Fruit fly (Drosophila melanogaster) whole organism, pupa: ENCODE results near the gene CG4709.
A peak's percentile ranks its signal among the peaks of the same experiment; 100 is the strongest.

ENCODE experiments used
- CG10348 ChIP-seq: fragments of 200-800 bp; sonication (Bioruptor generic); IDR thresholded peaks from 2 replicates; pipeline ENCODE4 v1.3.6; 2022; ENCODE audit warnings: missing biosample characterization, missing genetic modification characterization
- CG12605 ChIP-seq: fragments of 200-800 bp; sonication (Bioruptor generic); IDR thresholded peaks from 2 replicates; pipeline ENCODE4 v1.3.6; 2022; ENCODE audit warnings: missing biosample characterization, missing genetic modification characterization
- CG13204 ChIP-seq: fragments of 200-800 bp; sonication (Bioruptor generic); optimal IDR thresholded peaks from 2 replicates; lab custom pipeline; 2018; ENCODE audit warnings: missing biosample characterization, mild to moderate bottlenecking, missing genetic modification characterization, moderate library complexity
- CG14655 ChIP-seq: fragments of 200-800 bp; sonication (Bioruptor generic); optimal IDR thresholded peaks from 3 replicates; lab custom pipeline; 2017; ENCODE audit warnings: mild to moderate bottlenecking, missing biosample characterization, missing genetic modification reagents, missing genetic modification characterization
- CG15710 ChIP-seq: fragments of 200-800 bp; sonication (Bioruptor generic); optimal IDR thresholded peaks from 2 replicates; lab custom pipeline; 2018; ENCODE audit warnings: missing biosample characterization, mild to moderate bottlenecking, missing genetic modification characterization, moderate library complexity
- CG17806 ChIP-seq: fragments of 200-800 bp; sonication (Bioruptor generic); optimal IDR thresholded peaks from 2 replicates; lab custom pipeline; 2018; ENCODE audit warnings: missing biosample characterization, mild to moderate bottlenecking, missing genetic modification characterization, moderate library complexity
- CG32121 ChIP-seq: fragments of 200-800 bp; sonication (Bioruptor generic); IDR thresholded peaks from 2 replicates; pipeline ENCODE4 v1.3.6; 2022; ENCODE audit warnings: missing biosample characterization, missing genetic modification characterization
- CG34367 ChIP-seq: fragments of 200-800 bp; sonication (Bioruptor generic); optimal IDR thresholded peaks from 2 replicates; lab custom pipeline; 2018; ENCODE audit warnings: missing biosample characterization, mild to moderate bottlenecking, missing genetic modification characterization
- CG4496 ChIP-seq: fragments of 200-800 bp; sonication (Bioruptor generic); IDR thresholded peaks from 3 replicates; pipeline ENCODE4 v1.3.6; 2022; ENCODE audit warnings: missing biosample characterization, missing genetic modification characterization
- CG8159 ChIP-seq: fragments of 200-800 bp; sonication (Bioruptor generic); optimal IDR thresholded peaks from 3 replicates; lab custom pipeline; 2018; ENCODE audit warnings: missing biosample characterization, mild to moderate bottlenecking, missing genetic modification characterization, moderate library complexity
- CG8301 ChIP-seq: fragments of 200-800 bp; sonication (Bioruptor generic); optimal IDR thresholded peaks from 2 replicates; lab custom pipeline; 2018; ENCODE audit warnings: missing biosample characterization, mild to moderate bottlenecking, missing genetic modification characterization
- CG9948 ChIP-seq: fragments of 200-800 bp; sonication (Bioruptor generic); optimal IDR thresholded peaks from 2 replicates; lab custom pipeline; 2018; ENCODE audit warnings: missing biosample characterization, mild to moderate bottlenecking, missing genetic modification characterization, moderate library complexity
- D1 ChIP-seq: fragments of 200-800 bp; sonication (Bioruptor generic); optimal IDR thresholded peaks from 2 replicates; lab custom pipeline; 2018; ENCODE audit warnings: missing biosample characterization, mild to moderate bottlenecking, missing genetic modification characterization, moderate library complexity
- EcR ChIP-seq: fragments of 200-800 bp; sonication (Bioruptor generic); optimal IDR thresholded peaks from 3 replicates; lab custom pipeline; 2019; ENCODE audit warnings: missing biosample characterization, missing genetic modification characterization, mild to moderate bottlenecking, moderate library complexity, missing genetic modification reagents
- Ets98B ChIP-seq: fragments of 200-800 bp; sonication (Bioruptor generic); IDR thresholded peaks from 2 replicates; pipeline ENCODE4 v1.3.6; 2022; ENCODE audit warnings: missing biosample characterization, missing genetic modification characterization
- Pif1A ChIP-seq: fragments of 200-800 bp; sonication (Bioruptor generic); optimal IDR thresholded peaks from 3 replicates; lab custom pipeline; 2016; ENCODE audit warnings: missing biosample characterization, missing genetic modification characterization
- Pif1B ChIP-seq: fragments of 200-800 bp; sonication (Bioruptor generic); optimal IDR thresholded peaks from 3 replicates; lab custom pipeline; 2016; ENCODE audit warnings: missing biosample characterization, missing genetic modification characterization
- Snoo ChIP-seq: fragments of 200-800 bp; sonication (Bioruptor generic); optimal IDR thresholded peaks from 3 replicates; lab custom pipeline; 2017; ENCODE audit warnings: missing biosample characterization, mild to moderate bottlenecking, missing genetic modification characterization, inconsistent platforms
- fd96Ca ChIP-seq: fragments of 200-800 bp; sonication (Bioruptor generic); IDR thresholded peaks from 3 replicates; pipeline ENCODE4 v1.3.6; 2022; ENCODE audit warnings: missing biosample characterization, missing genetic modification characterization
- gl ChIP-seq: fragments of 200-800 bp; sonication (Bioruptor generic); optimal IDR thresholded peaks from 2 replicates; lab custom pipeline; 2018; ENCODE audit warnings: missing biosample characterization, mild to moderate bottlenecking, missing genetic modification characterization
- rn ChIP-seq: fragments of 200-800 bp; sonication (Bioruptor generic); IDR thresholded peaks from 2 replicates; pipeline ENCODE4 v1.3.6; 2022; ENCODE audit warnings: missing biosample characterization, missing genetic modification characterization

Gene CG4709

DNA sequence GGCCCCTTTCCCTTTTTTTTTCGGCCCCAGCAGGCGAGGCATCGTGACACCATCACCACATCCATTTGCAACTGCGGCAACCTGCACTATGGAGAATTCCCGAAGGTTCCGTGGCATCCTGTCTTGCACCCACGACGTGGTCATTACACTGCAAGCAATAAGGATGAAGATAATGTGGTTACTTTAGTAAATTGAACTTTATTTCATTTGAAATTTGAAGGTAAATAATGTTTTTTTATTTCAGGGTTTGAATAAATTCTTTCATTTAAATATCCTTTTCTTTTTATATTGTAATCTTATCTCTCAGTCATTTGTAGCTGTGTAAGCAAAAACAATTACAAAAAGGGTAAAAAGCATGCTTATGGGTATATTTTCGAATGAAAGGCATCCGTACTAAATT lies 27.7 kb downstream of the CG4709 start:
- TF ChIP-seq CG17806 (tag; lab: Kevin White, UChicago) (peak; percentile 72), CG4496 (GFP tag; lab: Robert Waterston, UW) (no peak), CG9948 (peak; percentile 57), gl (tag; lab: Kevin White, UChicago) (peak; percentile 7), D1 (tag; lab: Kevin White, UChicago) (no peak), rn (GFP tag; lab: Robert Waterston, UW) (no peak), Pif1A (GFP tag; lab: Kevin White, UChicago) (peak; percentile 4), Ets98B (GFP tag; lab: Robert Waterston, UW) (no peak), CG32121 (GFP tag; lab: Robert Waterston, UW) (no peak), CG10348 (no peak), CG34367 (tag; lab: Kevin White, UChicago) (no peak), CG8159 (peak; percentile 72), CG14655 (GFP tag; lab: Kevin White, UChicago) (peak; percentile 38), Snoo (tag; lab: Kevin White, UChicago) (peak; percentile 44), CG13204 (no peak), CG8301 (tag; lab: Kevin White, UChicago) (peak; percentile 5), fd96Ca (GFP tag; lab: Robert Waterston, UW) (no peak), EcR (GFP tag; lab: Kevin White, UChicago) (no peak), CG12605 (no peak), CG15710 (peak; percentile 54), Pif1B (GFP tag; lab: Kevin White, UChicago) (peak; percentile 4)

- TF ChIP-seq Snoo (tag; lab: Kevin White, UChicago), result peak; percentile 75
- no peak for TF ChIP-seq D1 (tag; lab: Kevin White, UChicago)
- TF ChIP-seq CG9948, result peak; percentile 65
- no peak for TF ChIP-seq Ets98B (GFP tag; lab: Robert Waterston, UW)
- TF ChIP-seq CG34367 (tag; lab: Kevin White, UChicago), result peak; percentile 20
- TF ChIP-seq CG8301 (tag; lab: Kevin White, UChicago), result no peak
- no peak for TF ChIP-seq CG12605
- TF ChIP-seq fd96Ca (GFP tag; lab: Robert Waterston, UW), result no peak
- TF ChIP-seq CG10348, result no peak
- TF ChIP-seq CG15710, result peak; percentile 64
- TF ChIP-seq gl (tag; lab: Kevin White, UChicago), result no peak
- no peak for TF ChIP-seq CG4496 (GFP tag; lab: Robert Waterston, UW)
- TF ChIP-seq CG32121 (GFP tag; lab: Robert Waterston, UW), result no peak
- peak; percentile 70 for TF ChIP-seq CG17806 (tag; lab: Kevin White, UChicago)
- no peak for TF ChIP-seq EcR (GFP tag; lab: Kevin White, UChicago)
- peak; percentile 81 for TF ChIP-seq CG8159
- TF ChIP-seq Pif1A (GFP tag; lab: Kevin White, UChicago), result peak; percentile 73
- peak; percentile 55 for TF ChIP-seq Pif1B (GFP tag; lab: Kevin White, UChicago)
- no peak for TF ChIP-seq rn (GFP tag; lab: Robert Waterston, UW)
- peak; percentile 29 for TF ChIP-seq CG14655 (GFP tag; lab: Kevin White, UChicago)
- TF ChIP-seq CG13204, result no peak
Observed at dm6 chr2L:9982516-9982915, 28.4 kb downstream of the CG4709 start.

DNA sequence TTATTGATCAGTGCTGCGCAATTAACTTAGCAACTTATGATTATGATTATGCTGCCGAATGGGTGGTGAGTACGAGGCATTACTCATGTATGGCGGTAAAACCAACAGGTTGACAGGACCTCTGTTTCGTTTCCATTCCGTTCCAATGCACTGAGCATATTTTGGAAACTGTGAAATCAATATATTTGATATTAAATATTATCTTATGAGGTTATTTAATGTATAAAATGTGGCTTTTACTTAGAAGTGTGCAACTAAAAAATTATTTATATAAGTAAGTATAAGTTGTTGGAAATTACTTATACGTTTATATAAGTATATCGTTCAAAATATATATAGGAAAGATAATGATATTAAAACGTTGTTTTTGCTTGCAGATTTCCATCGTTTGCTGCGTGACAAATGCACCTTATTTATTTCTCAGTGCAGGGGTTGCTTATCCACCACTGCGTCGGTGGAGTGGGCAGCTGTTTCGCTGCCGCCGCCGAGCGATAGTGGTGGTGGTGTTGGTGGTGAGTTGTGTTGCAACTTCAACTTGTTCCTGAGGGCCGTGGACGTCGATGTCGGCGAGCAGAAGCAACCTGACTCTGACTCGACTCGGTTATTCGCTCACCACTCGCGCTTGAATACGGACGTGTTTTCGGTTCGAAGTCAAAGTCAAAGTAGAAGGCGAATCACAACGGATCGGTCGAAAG lies 30.1 kb downstream of the CG4709 start, which contains the start of gene bib:
TSS of gene bib (plus strand) at position 568 of the 695 bp plus-strand sequence.
- TF ChIP-seq CG8159, result peak; percentile 95
- peak; percentile 96 for TF ChIP-seq CG9948
- TF ChIP-seq Pif1A (GFP tag; lab: Kevin White, UChicago), result peak; percentile 80
- peak; percentile 92 for TF ChIP-seq CG14655 (GFP tag; lab: Kevin White, UChicago)
- peak; percentile 97 for TF ChIP-seq D1 (tag; lab: Kevin White, UChicago)
- TF ChIP-seq Snoo (tag; lab: Kevin White, UChicago), result peak; percentile 82
- TF ChIP-seq CG4496 (GFP tag; lab: Robert Waterston, UW), result peak; percentile 73; the same call in 1 of the 3 replicates
- TF ChIP-seq CG32121 (GFP tag; lab: Robert Waterston, UW), result peak; percentile 62
- peak; percentile 68 for TF ChIP-seq gl (tag; lab: Kevin White, UChicago)
- TF ChIP-seq Pif1B (GFP tag; lab: Kevin White, UChicago), result peak; percentile 90
- 0 out of 2 replicates have a peak, but pooled peaks have one; percentile 33 for TF ChIP-seq CG12605
- peak; percentile 82 for TF ChIP-seq CG13204
- TF ChIP-seq rn (GFP tag; lab: Robert Waterston, UW), result no peak
- peak; percentile 84 for TF ChIP-seq CG8301 (tag; lab: Kevin White, UChicago)
- peak; percentile 51 for TF ChIP-seq Ets98B (GFP tag; lab: Robert Waterston, UW)
- TF ChIP-seq CG34367 (tag; lab: Kevin White, UChicago), result peak; percentile 85
- peak; percentile 90 for TF ChIP-seq CG17806 (tag; lab: Kevin White, UChicago)
- no peak for TF ChIP-seq CG10348
- peak; percentile 89 for TF ChIP-seq CG15710
- peak; percentile 51; the same call in 1 of the 3 replicates for TF ChIP-seq fd96Ca (GFP tag; lab: Robert Waterston, UW)
- TF ChIP-seq EcR (GFP tag; lab: Kevin White, UChicago), result peak; percentile 56

dm6 chr2L:9986402-9987350 lies 32.6 kb downstream of the CG4709 start:
- TF ChIP-seq CG12605, result peak; percentile 90
- peak; percentile 92 for TF ChIP-seq CG8301 (tag; lab: Kevin White, UChicago)
- peak; percentile 95 for TF ChIP-seq Pif1B (GFP tag; lab: Kevin White, UChicago)
- TF ChIP-seq fd96Ca (GFP tag; lab: Robert Waterston, UW), result peak; percentile 97
- peak; percentile 45 for TF ChIP-seq D1 (tag; lab: Kevin White, UChicago)
- TF ChIP-seq rn (GFP tag; lab: Robert Waterston, UW), result peak; percentile 90
- TF ChIP-seq CG15710, result peak; percentile 94
- peak; percentile 94 for TF ChIP-seq CG17806 (tag; lab: Kevin White, UChicago)
- peak; percentile 92 for TF ChIP-seq gl (tag; lab: Kevin White, UChicago)
- TF ChIP-seq Snoo (tag; lab: Kevin White, UChicago), result peak; percentile 81
- peak; percentile 92 for TF ChIP-seq CG9948
- TF ChIP-seq CG10348, result 0 out of 2 replicates have a peak, but pooled peaks have one; percentile 28
- TF ChIP-seq CG4496 (GFP tag; lab: Robert Waterston, UW), result peak; percentile 95
- TF ChIP-seq EcR (GFP tag; lab: Kevin White, UChicago), result peak; percentile 76
- TF ChIP-seq Pif1A (GFP tag; lab: Kevin White, UChicago), result peak; percentile 93
- peak; percentile 94 for TF ChIP-seq CG14655 (GFP tag; lab: Kevin White, UChicago)
- peak; percentile 89 for TF ChIP-seq CG13204
- peak; percentile 92 for TF ChIP-seq CG34367 (tag; lab: Kevin White, UChicago)
- TF ChIP-seq CG8159, result peak; percentile 93
- peak; percentile 89 for TF ChIP-seq CG32121 (GFP tag; lab: Robert Waterston, UW)
- peak; percentile 95 for TF ChIP-seq Ets98B (GFP tag; lab: Robert Waterston, UW)
